Worm (Caenorhabditis elegans): ENCODE measurements around the gene nhr-129.

DNA sequence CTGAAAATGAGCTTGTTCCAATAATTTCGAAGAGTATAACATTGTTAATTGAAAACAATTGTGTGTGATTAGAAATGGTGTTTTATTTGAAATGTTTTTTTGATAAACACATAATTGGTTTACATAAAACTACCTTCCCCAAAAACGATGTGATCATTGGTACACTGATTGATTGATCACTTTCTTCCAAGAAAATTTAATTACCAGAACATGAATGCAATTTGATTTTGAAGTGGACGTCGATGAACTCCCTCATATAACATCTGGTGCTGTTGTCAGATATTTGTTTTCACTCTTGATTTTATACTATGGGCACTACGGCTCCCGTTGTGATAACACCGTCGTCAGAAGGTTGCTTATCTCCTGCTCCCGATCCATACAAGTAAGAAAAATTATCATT, 10.1 kb downstream of the nhr-129 start, which contains the start of gene srh-15:
- TF ChIP-seq unc-55 (GFP tag; optimal IDR thresholded peaks at IDR 0.05) (no peak), nhr-23 (tag; optimal IDR thresholded peaks at IDR 0.05) (no peak), unc-62 (GFP tag; optimal IDR thresholded peaks at IDR 0.05) (no peak), R02D3.7 (tag; optimal IDR thresholded peaks at IDR 0.05) (no peak), ceh-82 (tag; optimal IDR thresholded peaks at IDR 0.05) (no peak), fos-1 (tag; optimal IDR thresholded peaks at IDR 0.05) (no peak), nhr-237 (tag; optimal IDR thresholded peaks at IDR 0.05) (no peak), unc-39 (tag; optimal IDR thresholded peaks at IDR 0.05) (no peak)

All from whole organism, L2 larva.